Fruit fly (Drosophila melanogaster): Measurements from ENCODE around the gene sv.

sv gene

DNA sequence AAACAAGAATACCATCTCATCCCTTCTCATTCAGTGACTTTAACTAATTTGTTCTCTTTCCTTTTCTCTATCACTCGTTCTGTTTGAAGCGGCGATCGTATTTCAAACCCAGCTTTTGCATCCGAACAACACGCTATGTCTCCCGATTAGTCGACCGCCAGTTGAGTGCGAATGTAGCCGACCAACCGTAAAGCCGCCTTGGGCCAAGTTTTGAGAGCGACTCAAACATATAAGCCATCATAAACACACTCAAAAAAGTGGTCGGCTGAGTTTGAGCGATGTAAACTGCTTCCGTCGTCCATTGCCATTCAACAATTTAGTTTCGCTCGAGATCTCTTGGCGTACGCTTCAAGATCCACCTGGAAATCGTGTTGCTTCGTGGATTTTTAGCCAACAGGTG is at the start of gene sv:
Gene sv, plus strand, starts transcription at position 319 of the 400 bp plus-strand sequence.
- TF ChIP-seq CG17806 (tag; optimal IDR thresholded peaks at IDR 0.05), result no peak
- TF ChIP-seq CG15710 (tag; optimal IDR thresholded peaks at IDR 0.05), result no peak
- no peak for TF ChIP-seq Ets98B (GFP tag; IDR thresholded peaks at IDR 0.05)
- no peak for TF ChIP-seq gl (tag; optimal IDR thresholded peaks at IDR 0.05)
- no peak for TF ChIP-seq fd96Ca (GFP tag; IDR thresholded peaks at IDR 0.05)
- TF ChIP-seq Pif1A (GFP tag; optimal IDR thresholded peaks at IDR 0.05), result no peak
- no peak for TF ChIP-seq Snoo (tag; optimal IDR thresholded peaks at IDR 0.05)

DNA sequence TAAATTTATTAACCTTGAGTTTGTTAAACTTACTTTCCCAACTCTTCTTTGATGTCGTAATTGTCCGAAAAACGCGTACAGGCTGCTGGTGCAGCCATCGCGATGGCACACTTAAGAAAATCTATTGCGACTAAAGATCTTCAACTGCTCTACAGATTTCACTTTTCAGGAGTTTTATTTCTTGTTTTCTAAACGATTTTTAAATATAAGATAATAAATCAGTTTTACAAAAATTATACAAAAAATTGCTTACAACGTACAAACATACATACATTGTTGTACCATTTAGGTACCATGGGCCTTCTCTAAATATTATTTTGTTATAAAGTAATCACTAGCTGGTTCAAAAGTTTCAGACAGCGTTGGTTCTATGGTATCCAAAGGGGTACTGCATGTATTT is 38.2 kb upstream of the sv start:
- TF ChIP-seq Ets98B (GFP tag; IDR thresholded peaks at IDR 0.05), result no peak
- TF ChIP-seq CG8301 (tag; optimal IDR thresholded peaks at IDR 0.05), result no peak
- TF ChIP-seq EcR (GFP tag; optimal IDR thresholded peaks at IDR 0.05), result no peak
- no peak for TF ChIP-seq CG8159 (tag; optimal IDR thresholded peaks at IDR 0.05)
- no peak for TF ChIP-seq CG4496 (GFP tag; IDR thresholded peaks at IDR 0.05)
- no peak for TF ChIP-seq CG14655 (GFP tag; optimal IDR thresholded peaks at IDR 0.05)
- TF ChIP-seq CG12605 (GFP tag; IDR thresholded peaks at IDR 0.05), result no peak
- no peak for TF ChIP-seq CG10348 (GFP tag; IDR thresholded peaks at IDR 0.05)
- no peak for TF ChIP-seq CG13204 (GFP tag; optimal IDR thresholded peaks at IDR 0.05)
- no peak for TF ChIP-seq D1 (tag; optimal IDR thresholded peaks at IDR 0.05)

DNA sequence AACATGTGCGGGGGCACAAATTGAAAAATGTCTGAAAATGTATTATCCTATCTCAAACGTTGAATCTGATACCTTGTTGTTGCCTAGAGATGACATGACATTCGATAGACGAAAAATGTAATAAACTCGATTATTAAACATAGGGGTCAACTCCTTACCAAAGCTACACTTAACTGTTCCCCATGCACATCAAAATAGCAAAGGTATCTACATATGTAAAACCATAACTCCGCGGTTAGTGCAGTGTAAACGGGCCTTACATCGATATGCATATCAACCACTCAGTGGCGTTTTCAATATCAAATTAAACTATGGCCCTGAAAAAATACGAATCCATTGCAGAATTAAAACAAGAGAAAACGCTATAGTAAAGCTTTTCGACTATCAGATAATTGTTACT is 37.3 kb upstream of the sv start:
- TF ChIP-seq CG9948 (tag; optimal IDR thresholded peaks at IDR 0.05) (no peak), EcR (GFP tag; optimal IDR thresholded peaks at IDR 0.05) (no peak), CG13204 (GFP tag; optimal IDR thresholded peaks at IDR 0.05) (no peak), Pif1A (GFP tag; optimal IDR thresholded peaks at IDR 0.05) (no peak), CG34367 (tag; optimal IDR thresholded peaks at IDR 0.05) (no peak), CG12605 (GFP tag; IDR thresholded peaks at IDR 0.05) (no peak), Snoo (tag; optimal IDR thresholded peaks at IDR 0.05) (no peak), Pif1B (GFP tag; optimal IDR thresholded peaks at IDR 0.05) (no peak), D1 (tag; optimal IDR thresholded peaks at IDR 0.05) (no peak)

DNA sequence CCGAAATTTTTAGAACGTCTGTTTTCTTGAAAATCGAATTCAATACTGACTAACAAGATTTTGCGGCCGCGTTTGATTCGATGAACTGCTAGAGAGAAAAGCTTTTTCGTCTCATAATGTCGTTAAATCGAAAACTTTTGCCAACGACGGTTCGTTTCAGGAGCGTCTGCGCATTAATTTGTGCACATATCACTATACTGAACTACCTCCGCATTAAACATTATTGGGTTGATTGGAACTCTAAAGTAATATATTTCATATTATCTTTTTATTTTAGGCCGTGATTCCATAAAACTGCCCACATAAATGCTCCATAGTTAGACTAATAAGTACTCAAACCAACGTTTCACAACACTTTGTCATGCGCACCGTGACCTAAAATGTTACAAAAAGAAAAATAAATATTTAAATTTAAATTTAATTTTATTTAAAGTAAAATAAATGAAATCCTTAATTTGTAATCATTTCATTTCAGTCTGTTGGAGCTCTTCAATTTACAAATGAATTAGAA is 34.9 kb upstream of the sv start, which contains the start of gene CaMKII:
Gene CaMKII, minus strand, starts transcription at position 51 of the 511 bp plus-strand sequence.
- peak; percentile 12 for TF ChIP-seq Pif1B (GFP tag; optimal IDR thresholded peaks at IDR 0.05)
- peak; percentile 1 for TF ChIP-seq CG17806 (tag; optimal IDR thresholded peaks at IDR 0.05)
- TF ChIP-seq CG12605 (GFP tag; IDR thresholded peaks at IDR 0.05), result no peak
- TF ChIP-seq CG9948 (tag; optimal IDR thresholded peaks at IDR 0.05), result no peak

DNA sequence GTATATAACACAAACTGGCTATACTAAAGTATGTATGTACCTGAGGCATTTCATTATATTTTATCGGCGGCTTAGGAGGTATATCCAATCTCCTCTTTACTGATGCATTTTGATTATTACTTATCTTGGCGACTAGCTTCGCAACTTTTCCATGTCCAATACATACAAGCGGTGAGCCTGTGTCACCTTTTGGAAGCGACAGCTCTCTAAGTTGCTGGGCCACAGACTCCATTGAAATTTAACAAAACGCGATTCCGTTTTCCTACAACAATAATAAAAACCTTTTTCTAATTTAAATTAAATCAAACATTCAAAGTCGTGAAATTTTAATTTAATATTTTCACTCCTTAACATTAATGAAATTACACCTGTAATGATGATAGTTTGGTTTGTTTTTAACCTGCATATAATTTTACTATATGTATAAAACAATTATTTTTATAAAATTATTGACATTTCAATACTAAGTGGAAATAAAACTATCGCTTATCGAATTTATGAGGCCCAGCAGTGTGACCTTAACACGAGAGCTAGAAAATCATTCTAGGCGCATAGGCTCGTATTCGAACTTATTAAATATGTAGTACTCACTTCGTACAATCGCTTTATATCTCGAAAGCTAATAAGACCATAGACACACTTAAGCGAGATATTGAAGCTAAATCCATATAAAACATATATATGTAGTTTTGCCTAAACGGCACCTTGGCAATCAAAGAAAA is 28.1 kb upstream of the sv start, which contains the start of gene apolpp:
Gene apolpp, plus strand, starts transcription at position 597 of the 722 bp plus-strand sequence.
- TF ChIP-seq CG34367 (tag; optimal IDR thresholded peaks at IDR 0.05) (no peak), CG17806 (tag; optimal IDR thresholded peaks at IDR 0.05) (no peak), CG8301 (tag; optimal IDR thresholded peaks at IDR 0.05) (no peak), D1 (tag; optimal IDR thresholded peaks at IDR 0.05) (no peak), gl (tag; optimal IDR thresholded peaks at IDR 0.05) (no peak), CG8159 (tag; optimal IDR thresholded peaks at IDR 0.05) (peak; percentile 21), CG9948 (tag; optimal IDR thresholded peaks at IDR 0.05) (no peak), Ets98B (GFP tag; IDR thresholded peaks at IDR 0.05) (no peak), CG32121 (GFP tag; IDR thresholded peaks at IDR 0.05) (no peak), CG15710 (tag; optimal IDR thresholded peaks at IDR 0.05) (peak; percentile 27), CG10348 (GFP tag; IDR thresholded peaks at IDR 0.05) (no peak), fd96Ca (GFP tag; IDR thresholded peaks at IDR 0.05) (no peak), CG4496 (GFP tag; IDR thresholded peaks at IDR 0.05) (no peak), Snoo (tag; optimal IDR thresholded peaks at IDR 0.05) (peak; percentile 15), CG13204 (GFP tag; optimal IDR thresholded peaks at IDR 0.05) (no peak), Pif1B (GFP tag; optimal IDR thresholded peaks at IDR 0.05) (no peak), CG14655 (GFP tag; optimal IDR thresholded peaks at IDR 0.05) (peak; percentile 28)

DNA sequence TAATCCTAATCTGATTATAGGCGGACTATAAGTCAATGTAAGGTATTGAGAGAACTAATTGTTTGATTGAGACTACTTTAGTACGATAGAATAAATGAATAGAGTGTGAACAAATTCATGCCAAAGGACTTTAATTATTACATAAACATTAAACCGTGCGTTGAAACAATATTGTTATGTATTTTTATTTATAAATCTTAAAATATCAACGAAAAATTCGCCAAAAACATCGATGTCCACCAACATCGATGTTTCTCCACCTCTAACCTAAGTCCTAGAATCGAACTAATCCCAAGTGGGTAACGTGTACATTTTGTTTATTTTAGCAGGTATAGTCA is 27.5 kb upstream of the sv start:
- no peak for TF ChIP-seq CG13204 (GFP tag; optimal IDR thresholded peaks at IDR 0.05)
- TF ChIP-seq CG8159 (tag; optimal IDR thresholded peaks at IDR 0.05), result no peak

DNA sequence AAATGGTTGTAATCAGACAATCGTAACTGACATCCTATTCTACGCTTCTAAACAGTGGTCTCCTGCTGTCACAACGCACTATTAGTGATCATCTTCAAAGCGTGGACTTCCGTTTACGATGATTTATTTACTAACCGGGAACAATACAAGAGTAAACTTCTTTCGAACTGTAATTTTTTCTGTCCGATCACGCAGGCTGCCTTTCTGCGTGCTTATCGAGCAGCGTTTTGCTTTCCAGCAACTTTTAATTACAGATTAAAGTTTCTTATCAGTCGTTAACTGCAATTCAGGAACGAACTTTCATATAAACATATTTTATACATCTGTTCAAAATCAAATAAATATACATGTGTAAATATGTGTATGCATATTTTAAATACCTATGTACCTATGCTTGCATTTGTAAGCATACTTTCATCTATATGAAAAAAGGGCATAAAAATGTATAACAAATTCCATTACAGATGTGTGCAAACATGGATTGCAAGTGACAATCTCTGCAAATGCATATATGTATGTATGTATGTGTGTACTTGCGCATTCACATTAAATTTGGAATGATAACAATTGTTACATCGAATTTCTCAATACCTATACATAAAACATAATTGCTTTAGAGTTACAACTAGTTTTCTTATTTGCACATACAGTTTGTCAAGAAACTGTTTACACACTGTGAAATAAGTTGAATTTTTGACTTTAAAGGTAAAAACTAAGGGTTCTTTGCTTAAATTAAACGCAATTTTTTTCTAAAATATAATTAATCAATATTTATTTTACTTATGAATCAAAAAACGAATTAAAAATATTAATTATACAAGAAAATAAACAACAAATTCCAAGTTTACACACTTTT is 25.4 kb upstream of the sv start:
- TF ChIP-seq CG9948 (tag; optimal IDR thresholded peaks at IDR 0.05) (no peak), gl (tag; optimal IDR thresholded peaks at IDR 0.05) (no peak), fd96Ca (GFP tag; IDR thresholded peaks at IDR 0.05) (no peak), CG12605 (GFP tag; IDR thresholded peaks at IDR 0.05) (no peak), Pif1A (GFP tag; optimal IDR thresholded peaks at IDR 0.05) (no peak), CG17806 (tag; optimal IDR thresholded peaks at IDR 0.05) (no peak), Ets98B (GFP tag; IDR thresholded peaks at IDR 0.05) (no peak), CG8301 (tag; optimal IDR thresholded peaks at IDR 0.05) (no peak), CG13204 (GFP tag; optimal IDR thresholded peaks at IDR 0.05) (no peak), CG4496 (GFP tag; IDR thresholded peaks at IDR 0.05) (no peak), CG32121 (GFP tag; IDR thresholded peaks at IDR 0.05) (no peak), rn (GFP tag; IDR thresholded peaks at IDR 0.05) (no peak), D1 (tag; optimal IDR thresholded peaks at IDR 0.05) (no peak), CG8159 (tag; optimal IDR thresholded peaks at IDR 0.05) (no peak)
